Worm (Caenorhabditis elegans) whole organism, young adult: ENCODE measurements around the gene skr-7.

Source experiments
- B0336.3 ChIP-seq: fragments of 200-800 bp; sonication (Bioruptor generic); IDR thresholded peaks from 2 replicates; pipeline ENCODE4 v1.3.6; 2022; ENCODE audit warnings: missing genetic modification characterization, missing compliant biosample characterization
- D2030.7 ChIP-seq: fragments of 200-800 bp; sonication (Bioruptor generic); IDR thresholded peaks from 2 replicates; pipeline ENCODE4 v1.3.6; 2022; ENCODE audit warnings: missing genetic modification reagents, missing genetic modification characterization, missing compliant biosample characterization
- F22D6.2 ChIP-seq: sonication (generic microtip); optimal IDR thresholded peaks from 2 replicates; lab custom pipeline; 2016; ENCODE audit warnings: mild to moderate bottlenecking, missing genetic modification characterization, missing compliant biosample characterization
- F33H1.4 ChIP-seq: fragments of 200-800 bp; sonication (Bioruptor generic); IDR thresholded peaks from 2 replicates; pipeline ENCODE4 v1.3.6; 2022; ENCODE audit warnings: missing genetic modification reagents, missing genetic modification characterization, missing compliant biosample characterization
- F49E8.2 ChIP-seq: sonication (generic microtip); optimal IDR thresholded peaks from 3 replicates; lab custom pipeline; 2017; ENCODE audit warnings: missing genetic modification characterization, mild to moderate bottlenecking, missing compliant biosample characterization, antibody characterized with exemption, moderate library complexity; ENCODE audit not compliant: insufficient read depth
- Y53G8AR.9 ChIP-seq: fragments of 200-800 bp; sonication (Bioruptor generic); conservative IDR thresholded peaks from 2 replicates; pipeline ENCODE4 v1.3.6; 2022; ENCODE audit warnings: missing genetic modification reagents, missing genetic modification characterization, missing compliant biosample characterization
- Y79H2A.3 ChIP-seq: fragments of 200-800 bp; sonication (Bioruptor generic); conservative IDR thresholded peaks from 2 replicates; pipeline ENCODE4 v1.3.6; 2022; ENCODE audit warnings: missing genetic modification reagents, missing genetic modification characterization, missing compliant biosample characterization
- Y95B8A.8 ChIP-seq: fragments of 200-800 bp; sonication (Bioruptor generic); IDR thresholded peaks from 2 replicates; pipeline ENCODE4 v1.3.6; 2022; ENCODE audit warnings: missing genetic modification reagents, missing genetic modification characterization, missing compliant biosample characterization
- attf-6 ChIP-seq: fragments of 200-800 bp; sonication (Bioruptor generic); IDR thresholded peaks from 2 replicates; pipeline ENCODE4 v1.3.6; 2022; ENCODE audit warnings: missing genetic modification reagents, missing genetic modification characterization, missing compliant biosample characterization
- bed-1 ChIP-seq: fragments of 200-800 bp; sonication (Bioruptor generic); IDR thresholded peaks from 2 replicates; pipeline ENCODE4 v1.3.6; 2022; ENCODE audit warnings: missing genetic modification reagents, missing genetic modification characterization, missing compliant biosample characterization
- ceh-91 ChIP-seq: fragments of 200-800 bp; sonication (Bioruptor generic); IDR thresholded peaks from 2 replicates; pipeline ENCODE4 v1.3.6; 2022; ENCODE audit warnings: missing genetic modification reagents, missing genetic modification characterization, missing compliant biosample characterization
- dox-1 ChIP-seq: fragments of 200-800 bp; sonication (Bioruptor generic); IDR thresholded peaks from 2 replicates; pipeline ENCODE4 v1.3.6; 2022; ENCODE audit warnings: missing genetic modification reagents, missing genetic modification characterization, missing compliant biosample characterization
- dpl-1 ChIP-seq: fragments of 150-350 bp; optimal IDR thresholded peaks from 2 replicates; lab custom pipeline; 2014; ENCODE audit warnings: missing biosample characterization, missing genetic modification reagents, missing genetic modification characterization
- efl-1 ChIP-seq: fragments of 150-350 bp; optimal IDR thresholded peaks from 2 replicates; lab custom pipeline; 2014; ENCODE audit warnings: missing biosample characterization, missing genetic modification reagents, missing genetic modification characterization
- egrh-3 ChIP-seq: fragments of 200-800 bp; sonication (Bioruptor generic); IDR thresholded peaks from 2 replicates; pipeline ENCODE4 v1.3.6; 2022; ENCODE audit warnings: missing genetic modification reagents, missing genetic modification characterization, missing compliant biosample characterization
- him-1 ChIP-seq: sonication (generic microtip); optimal IDR thresholded peaks from 2 replicates; lab custom pipeline; 2016; ENCODE audit warnings: missing genotype, missing genetic modification reagents, missing genetic modification characterization, missing compliant biosample characterization
- hsf-1 ChIP-seq: fragments of 200-800 bp; sonication (Bioruptor generic); IDR thresholded peaks from 2 replicates; pipeline ENCODE4 v1.3.6; 2022; ENCODE audit warnings: missing genetic modification reagents, missing genetic modification characterization, missing compliant biosample characterization
- lag-1 ChIP-seq: fragments of 200-800 bp; sonication (Bioruptor generic); IDR thresholded peaks from 2 replicates; pipeline ENCODE4 v1.3.6; 2022; ENCODE audit warnings: missing genetic modification reagents, missing genetic modification characterization, missing compliant biosample characterization
- lin-35 ChIP-seq, 3 experiments: fragments of 150-350 bp in 2 of 3; sonication (generic microtip) in 1 of 3; optimal IDR thresholded peaks; 2 replicates each; lab custom pipeline; 2014 to 2018; ENCODE audit warnings: missing biosample characterization in 3 of 3, missing genetic modification characterization in 3 of 3, missing genetic modification reagents in 3 of 3
- lin-54 ChIP-seq: fragments of 200-800 bp; sonication (Bioruptor generic); optimal IDR thresholded peaks from 2 replicates; lab custom pipeline; 2018; ENCODE audit warnings: mild to moderate bottlenecking, missing genetic modification characterization, missing compliant biosample characterization
- lsl-1 ChIP-seq: fragments of 200-800 bp; sonication (Bioruptor generic); optimal IDR thresholded peaks from 2 replicates; lab custom pipeline; 2018; ENCODE audit warnings: mild to moderate bottlenecking, missing genetic modification characterization, moderate library complexity, missing compliant biosample characterization
- madf-10 ChIP-seq: sonication (generic microtip); optimal IDR thresholded peaks from 2 replicates; lab custom pipeline; 2016; ENCODE audit warnings: mild to moderate bottlenecking, missing genetic modification characterization, missing compliant biosample characterization
- madf-3 ChIP-seq: fragments of 200-800 bp; sonication (Bioruptor generic); IDR thresholded peaks from 2 replicates; pipeline ENCODE4 v1.3.6; 2022; ENCODE audit warnings: missing genetic modification reagents, missing genetic modification characterization, missing compliant biosample characterization
- madf-6 ChIP-seq: fragments of 200-800 bp; sonication (Bioruptor generic); IDR thresholded peaks from 2 replicates; pipeline ENCODE4 v1.3.6; 2022; ENCODE audit warnings: missing genetic modification reagents, missing genetic modification characterization, missing compliant biosample characterization
- madf-8 ChIP-seq: fragments of 200-800 bp; sonication (Bioruptor generic); conservative IDR thresholded peaks from 2 replicates; pipeline ENCODE4 v1.3.6; 2022; ENCODE audit warnings: missing genetic modification reagents, missing genetic modification characterization, missing compliant biosample characterization
- mcd-1 ChIP-seq: fragments of 200-800 bp; sonication (Bioruptor generic); IDR thresholded peaks from 2 replicates; pipeline ENCODE4 v1.3.6; 2022; ENCODE audit warnings: missing genetic modification reagents, missing genetic modification characterization, missing compliant biosample characterization
- rcor-1 ChIP-seq: fragments of 200-800 bp; sonication (Bioruptor generic); IDR thresholded peaks from 2 replicates; pipeline ENCODE4 v1.3.6; 2022; ENCODE audit warnings: missing genetic modification reagents, missing genetic modification characterization, missing compliant biosample characterization
- snpc-1.1 ChIP-seq: sonication (generic microtip); optimal IDR thresholded peaks from 2 replicates; lab custom pipeline; 2017; ENCODE audit warnings: missing genetic modification characterization, mild to moderate bottlenecking, missing compliant biosample characterization, antibody characterized with exemption, moderate library complexity, missing genotype, missing genetic modification reagents; ENCODE audit not compliant: insufficient read depth
- snpc-1.3 ChIP-seq: sonication (generic microtip); optimal IDR thresholded peaks from 2 replicates; lab custom pipeline; 2017; ENCODE audit warnings: missing genetic modification characterization, mild to moderate bottlenecking, missing compliant biosample characterization, antibody characterized with exemption, moderate library complexity, missing genotype, missing genetic modification reagents; ENCODE audit not compliant: insufficient read depth
- snpc-3.4 ChIP-seq: sonication (generic microtip); optimal IDR thresholded peaks from 2 replicates; lab custom pipeline; 2017; ENCODE audit warnings: missing genetic modification characterization, mild to moderate bottlenecking, missing compliant biosample characterization, antibody characterized with exemption, moderate library complexity, missing genotype, missing genetic modification reagents
- snpc-4 ChIP-seq, 5 experiments: fragments of 150-350 bp in 1 of 5; sonication (generic microtip) in 4 of 5; optimal IDR thresholded peaks; 2 replicates each; lab custom pipeline; 2014 to 2018; ENCODE audit warnings: missing genetic modification characterization in 5 of 5, missing biosample characterization in 3 of 5, antibody characterized with exemption in 2 of 5, mild to moderate bottlenecking in 2 of 5, missing compliant biosample characterization in 2 of 5, missing genotype in 2 of 5, moderate library complexity in 2 of 5, missing genetic modification reagents in 1 of 5
- sptf-2 ChIP-seq: fragments of 200-800 bp; sonication (Bioruptor generic); optimal IDR thresholded peaks from 2 replicates; lab custom pipeline; 2018; ENCODE audit warnings: mild to moderate bottlenecking, missing genetic modification characterization, missing compliant biosample characterization
- tlf-1 ChIP-seq: fragments of 200-800 bp; sonication (Bioruptor generic); optimal IDR thresholded peaks from 2 replicates; lab custom pipeline; 2018; ENCODE audit warnings: mild to moderate bottlenecking, missing genetic modification characterization, missing compliant biosample characterization
- unc-130 ChIP-seq: sonication (generic microtip); optimal IDR thresholded peaks from 2 replicates; lab custom pipeline; 2016; ENCODE audit warnings: missing genetic modification reagents, missing genetic modification characterization, missing compliant biosample characterization
- unc-62 ChIP-seq: fragments of 150-350 bp; optimal IDR thresholded peaks from 2 replicates; lab custom pipeline; 2014; ENCODE audit warnings: missing biosample characterization, missing genetic modification reagents, missing genetic modification characterization
- xnd-1 ChIP-seq: sonication (generic microtip); optimal IDR thresholded peaks from 2 replicates; lab custom pipeline; 2016; ENCODE audit warnings: missing genotype, missing genetic modification reagents, missing genetic modification characterization, missing compliant biosample characterization
- zfh-2 ChIP-seq: fragments of 200-800 bp; sonication (Bioruptor generic); conservative IDR thresholded peaks from 2 replicates; pipeline ENCODE4 v1.3.6; 2022; ENCODE audit warnings: missing genetic modification reagents, missing genetic modification characterization, missing compliant biosample characterization
- ztf-6 ChIP-seq: fragments of 200-800 bp; sonication (Bioruptor generic); IDR thresholded peaks from 2 replicates; pipeline ENCODE4 v1.3.6; 2022; ENCODE audit warnings: missing genetic modification reagents, missing genetic modification characterization, missing compliant biosample characterization

Gene skr-7

ce11 chrV:4374625-4375024 lies 47.6 kb upstream of the skr-7 start, which contains the start of gene neg-1:
neg-1 (minus strand) TSS chrV:4374874.
- 0 out of 2 replicates have a peak, but pooled peaks have one; percentile 18 for TF ChIP-seq Y53G8AR.9 (GFP tag; lab: Robert Waterston, UW)
- 0 out of 2 replicates have a peak, but pooled peaks have one; percentile 21 for TF ChIP-seq attf-6 (GFP tag; lab: Robert Waterston, UW)
- TF ChIP-seq lag-1 (GFP tag; lab: Robert Waterston, UW), result no peak
- no peak for TF ChIP-seq tlf-1 (GFP tag; lab: Kevin White, UChicago)
- TF ChIP-seq xnd-1 (tag; lab: Kevin White, UChicago), result peak; percentile 43
- TF ChIP-seq madf-6 (GFP tag; lab: Robert Waterston, UW), result peak; percentile 58
- TF ChIP-seq efl-1 (GFP tag; lab: Kevin White, UChicago), result peak; percentile 18
- TF ChIP-seq bed-1 (GFP tag; lab: Robert Waterston, UW), result no peak
- TF ChIP-seq hsf-1 (GFP tag; lab: Robert Waterston, UW), result 0 out of 2 replicates have a peak, but pooled peaks have one; percentile 51
- peak; percentile 3 for TF ChIP-seq lin-54
- TF ChIP-seq B0336.3 (GFP tag; lab: Robert Waterston, UW), result peak; percentile 17; the same call in 1 of the 2 replicates
- peak; percentile 63; the same call in 1 of the 2 replicates for TF ChIP-seq madf-3 (GFP tag; lab: Robert Waterston, UW)
- peak; percentile 28; the same call in 1 of the 2 replicates for TF ChIP-seq Y79H2A.3

DNA sequence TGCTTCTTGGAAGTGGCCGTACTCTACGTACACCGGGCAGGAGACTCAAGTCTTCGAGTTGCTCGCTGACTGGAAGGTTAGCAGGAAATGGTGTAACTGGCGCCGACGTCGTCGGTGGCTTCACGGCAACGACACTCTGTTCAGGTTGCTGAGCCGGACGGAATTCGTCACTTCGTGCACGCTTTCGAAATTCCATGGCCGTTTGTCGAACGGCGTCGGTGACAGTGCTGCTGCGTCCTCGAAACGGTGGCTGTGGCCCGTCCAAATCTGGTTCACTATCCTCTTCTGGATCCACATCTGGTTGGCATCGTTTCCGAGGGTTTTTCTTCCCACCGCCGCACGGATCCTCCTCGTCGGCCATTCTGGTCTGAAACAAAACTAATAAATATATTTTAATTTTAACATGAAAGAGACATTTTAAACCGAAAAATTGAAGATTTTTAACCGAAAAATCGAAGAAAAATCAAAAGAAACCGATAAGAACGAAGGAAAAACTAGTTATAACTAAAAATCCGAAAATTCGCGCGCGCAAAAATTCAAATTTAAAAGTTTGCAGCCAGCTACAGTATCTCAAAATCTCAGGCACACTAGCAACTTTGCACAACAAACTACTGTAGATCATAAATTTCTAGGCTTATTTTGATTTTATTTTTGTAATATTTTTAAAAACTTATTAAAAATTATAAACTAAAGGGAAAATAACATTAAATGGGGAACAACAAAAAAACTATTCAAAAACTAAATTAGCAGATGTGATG lies 46.2 kb upstream of the skr-7 start, which contains the start of gene F32D1.7:
F32D1.7 (minus strand) TSS at position 367 of the 758 bp plus-strand sequence.
- peak; percentile 34 for TF ChIP-seq him-1 (tag; lab: Kevin White, UChicago)
- peak; percentile 99 for TF ChIP-seq madf-6 (GFP tag; lab: Robert Waterston, UW)
- TF ChIP-seq ztf-6, result no peak
- peak; percentile 59; the same call in 1 of the 2 replicates for TF ChIP-seq hsf-1 (GFP tag; lab: Robert Waterston, UW)
- TF ChIP-seq lsl-1 (GFP tag; lab: Kevin White, UChicago), result peak; percentile 99
- peak; percentile 93 for TF ChIP-seq xnd-1 (tag; lab: Kevin White, UChicago)
- TF ChIP-seq lin-35 (GFP tag; optimal IDR thresholded peaks at IDR 0.05; lab: Kevin White, UChicago), result peak in 1 of 3 experiments; percentile 12
- TF ChIP-seq madf-8 (GFP tag; lab: Robert Waterston, UW), result peak; percentile 98
- TF ChIP-seq efl-1 (GFP tag; lab: Kevin White, UChicago), result peak; percentile 95
- peak; percentile 78 for TF ChIP-seq F33H1.4 (GFP tag; lab: Robert Waterston, UW)
- no peak for TF ChIP-seq unc-62 (GFP tag; lab: Kevin White, UChicago)
- peak; percentile 70 for TF ChIP-seq snpc-3.4 (tag; lab: Kevin White, UChicago)
- TF ChIP-seq Y95B8A.8, result 0 out of 2 replicates have a peak, but pooled peaks have one; percentile 49
- peak; percentile 90 for TF ChIP-seq dpl-1 (GFP tag; lab: Kevin White, UChicago)
- TF ChIP-seq mcd-1, result peak; percentile 53; the same call in 1 of the 2 replicates
- TF ChIP-seq zfh-2 (GFP tag; lab: Robert Waterston, UW), result peak; percentile 69
- TF ChIP-seq D2030.7 (GFP tag; lab: Robert Waterston, UW), result peak; percentile 87
- peak; percentile 38 for TF ChIP-seq unc-130
- peak; percentile 61 for TF ChIP-seq snpc-1.1 (tag; lab: Kevin White, UChicago)
- TF ChIP-seq dox-1, result peak; percentile 61
- peak; percentile 36 for TF ChIP-seq snpc-1.3 (tag; lab: Kevin White, UChicago)
- peak; percentile 6 for TF ChIP-seq snpc-4 (GFP tag; optimal IDR thresholded peaks at IDR 0.05; lab: Kevin White, UChicago)
- peak in 1 of 4 experiments; percentile 14 for TF ChIP-seq snpc-4 (tag; optimal IDR thresholded peaks at IDR 0.05; lab: Kevin White, UChicago)
- TF ChIP-seq rcor-1, result peak; percentile 66
- peak; percentile 91 for TF ChIP-seq ceh-91 (GFP tag; lab: Robert Waterston, UW)
- no peak for TF ChIP-seq sptf-2 (GFP tag; lab: Kevin White, UChicago)
- no peak for TF ChIP-seq F22D6.2 (tag; lab: Kevin White, UChicago)
- peak; percentile 91 for TF ChIP-seq lin-54
- TF ChIP-seq egrh-3 (GFP tag; lab: Robert Waterston, UW), result no peak
- TF ChIP-seq F49E8.2 (tag; lab: Kevin White, UChicago), result peak; percentile 62
- TF ChIP-seq Y53G8AR.9 (GFP tag; lab: Robert Waterston, UW), result no peak
- TF ChIP-seq madf-10 (tag; lab: Kevin White, UChicago), result no peak
